Fruit fly (Drosophila melanogaster): ENCODE data around the gene CG43074.

Gene CG43074

DNA sequence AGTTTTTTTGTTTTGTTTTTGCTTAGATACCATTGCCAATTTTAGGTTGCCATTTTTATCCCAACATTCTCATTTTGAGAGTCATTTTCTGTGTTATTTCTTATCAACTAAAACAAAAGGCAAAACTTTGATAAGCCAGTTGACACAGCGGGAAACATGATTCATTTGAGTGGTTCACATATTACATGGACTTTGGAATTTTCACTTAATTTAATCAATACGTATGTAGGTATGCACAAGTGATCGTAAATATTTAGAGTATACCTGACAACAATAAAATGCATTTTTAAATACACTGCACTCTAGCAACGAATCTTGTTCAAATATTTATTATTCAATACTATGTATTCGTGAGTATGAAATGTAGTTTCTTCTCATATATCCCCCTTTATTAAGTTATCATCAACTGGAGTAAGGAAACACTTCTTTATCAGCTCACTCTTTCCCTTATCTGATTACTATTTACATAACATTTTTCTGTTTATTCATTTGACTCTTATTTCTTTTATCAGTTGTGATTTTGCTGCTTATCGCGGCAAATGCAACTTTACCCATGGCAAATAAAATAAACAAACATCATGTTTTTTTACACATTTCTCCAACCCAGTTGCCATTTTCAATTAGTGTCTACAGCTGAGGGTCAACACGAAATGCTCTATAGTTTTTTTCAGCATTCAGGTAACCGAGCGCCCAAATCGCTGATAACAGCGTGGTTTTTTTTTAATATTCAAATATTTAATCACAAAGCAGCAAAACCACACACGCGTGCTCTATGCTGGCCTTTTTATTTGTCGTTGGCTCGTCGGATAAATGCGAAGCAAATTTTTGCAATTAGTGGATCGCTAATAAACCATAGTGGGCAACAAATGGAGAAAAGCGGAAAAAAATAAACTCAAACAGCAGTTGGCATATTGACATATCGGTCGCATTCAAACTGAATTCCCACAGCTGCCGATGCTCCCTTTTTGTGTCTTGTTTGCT, 34.3 kb upstream of the CG43074 start (continued):
- TF ChIP-seq CG18476 (GFP tag; optimal IDR thresholded peaks at IDR 0.05) (no peak), CG1529 (GFP tag; optimal IDR thresholded peaks at IDR 0.05) (no peak), onecut (GFP tag; IDR thresholded peaks at IDR 0.05) (no peak; the same call in 1 of the 2 replicates), CG17829 (tag; optimal IDR thresholded peaks at IDR 0.05) (no peak), tap (tag; optimal IDR thresholded peaks at IDR 0.05) (peak; percentile 10), Nf-YB (GFP tag; optimal IDR thresholded peaks at IDR 0.05) (peak; percentile 17), Dbx (GFP tag; IDR thresholded peaks at IDR 0.05) (no peak; the same call in 2 of the 3 replicates), stc (GFP tag; IDR thresholded peaks at IDR 0.05) (no peak; the same call in 1 of the 2 replicates), zfh1 (GFP tag; IDR thresholded peaks at IDR 0.05) (no peak), CG3726 (GFP tag; IDR thresholded peaks at IDR 0.05) (no peak), CG15479 (GFP tag; optimal IDR thresholded peaks at IDR 0.05) (peak; percentile 59), Doc3 (GFP tag; IDR thresholded peaks at IDR 0.05; ENCODE audit: partially characterized antibody) (no peak), ind (GFP tag; optimal IDR thresholded peaks at IDR 0.05) (no peak), CG14667 (GFP tag; IDR thresholded peaks at IDR 0.05) (no peak), her (GFP tag; optimal IDR thresholded peaks at IDR 0.05) (no peak), hkb (optimal IDR thresholded peaks at IDR 0.05) (no peak), hkb (GFP tag; IDR thresholded peaks at IDR 0.05) (no peak), sc (optimal IDR thresholded peaks at IDR 0.05) (no peak), sc (GFP tag; optimal IDR thresholded peaks at IDR 0.05) (no peak), CG12236 (GFP tag; optimal IDR thresholded peaks at IDR 0.05) (peak; percentile 25), Hmx (GFP tag; optimal IDR thresholded peaks at IDR 0.05) (no peak), fd102C (GFP tag; optimal IDR thresholded peaks at IDR 0.05) (peak; percentile 87), dm (GFP tag; optimal IDR thresholded peaks at IDR 0.05) (no peak), NfI (GFP tag; optimal IDR thresholded peaks at IDR 0.05) (no peak), CG1603 (tag; optimal IDR thresholded peaks at IDR 0.05) (peak; percentile 14), CG14710 (tag; optimal IDR thresholded peaks at IDR 0.05) (peak; percentile 38), CG3163 (GFP tag; optimal IDR thresholded peaks at IDR 0.05) (no peak), CG30403 (GFP tag; optimal IDR thresholded peaks at IDR 0.05) (no peak), CG3407 (GFP tag; optimal IDR thresholded peaks at IDR 0.05) (no peak), C15 (GFP tag; IDR thresholded peaks at IDR 0.05) (no peak), crol (GFP tag; IDR thresholded peaks at IDR 0.05) (no peak), CG8290 (GFP tag; optimal IDR thresholded peaks at IDR 0.05) (no peak), CG8290 (tag; optimal IDR thresholded peaks at IDR 0.05) (no peak), CG1024 (GFP tag; IDR thresholded peaks at IDR 0.05) (no peak), CG12155 (GFP tag; optimal IDR thresholded peaks at IDR 0.05) (no peak), odd (GFP tag; optimal IDR thresholded peaks at IDR 0.05) (peak; percentile 37), CG6175 (GFP tag; IDR thresholded peaks at IDR 0.05) (no peak), CG30020 (tag; optimal IDR thresholded peaks at IDR 0.05) (no peak), CG11695 (GFP tag; IDR thresholded peaks at IDR 0.05) (no peak), CG6272 (GFP tag; IDR thresholded peaks at IDR 0.05) (no peak), Abd-B (GFP tag; optimal IDR thresholded peaks at IDR 0.05) (no peak), CG3847 (GFP tag; IDR thresholded peaks at IDR 0.05) (no peak), Chrac-16 (GFP tag; optimal IDR thresholded peaks at IDR 0.05) (no peak), CG17359 (tag; optimal IDR thresholded peaks at IDR 0.05) (no peak), dati (GFP tag; IDR thresholded peaks at IDR 0.05) (no peak), Bteb2 (GFP tag; optimal IDR thresholded peaks at IDR 0.05) (no peak), bbx (GFP tag; IDR thresholded peaks at IDR 0.05; ENCODE audit: partially characterized antibody) (no peak), sisA (GFP tag; IDR thresholded peaks at IDR 0.05) (no peak), maf-S (GFP tag; optimal IDR thresholded peaks at IDR 0.05) (no peak), HmgZ (tag; optimal IDR thresholded peaks at IDR 0.05) (no peak), cato (GFP tag; optimal IDR thresholded peaks at IDR 0.05; ENCODE audit: borderline replicate concordance) (no peak)
